Fruit fly (Drosophila melanogaster) whole organism, pupa: ENCODE data around the gene CG45064.
A peak's percentile ranks its signal among the peaks of the same experiment; 100 is the strongest.

ENCODE experiments used
- CG10348 ChIP-seq: fragments of 200-800 bp; sonication (Bioruptor generic); IDR thresholded peaks from 2 replicates; pipeline ENCODE4 v1.3.6; 2022; ENCODE audit warnings: missing biosample characterization, missing genetic modification characterization
- CG12605 ChIP-seq: fragments of 200-800 bp; sonication (Bioruptor generic); IDR thresholded peaks from 2 replicates; pipeline ENCODE4 v1.3.6; 2022; ENCODE audit warnings: missing biosample characterization, missing genetic modification characterization
- CG13204 ChIP-seq: fragments of 200-800 bp; sonication (Bioruptor generic); optimal IDR thresholded peaks from 2 replicates; lab custom pipeline; 2018; ENCODE audit warnings: missing biosample characterization, mild to moderate bottlenecking, missing genetic modification characterization, moderate library complexity
- CG14655 ChIP-seq: fragments of 200-800 bp; sonication (Bioruptor generic); optimal IDR thresholded peaks from 3 replicates; lab custom pipeline; 2017; ENCODE audit warnings: mild to moderate bottlenecking, missing biosample characterization, missing genetic modification reagents, missing genetic modification characterization
- CG15710 ChIP-seq: fragments of 200-800 bp; sonication (Bioruptor generic); optimal IDR thresholded peaks from 2 replicates; lab custom pipeline; 2018; ENCODE audit warnings: missing biosample characterization, mild to moderate bottlenecking, missing genetic modification characterization, moderate library complexity
- CG17806 ChIP-seq: fragments of 200-800 bp; sonication (Bioruptor generic); optimal IDR thresholded peaks from 2 replicates; lab custom pipeline; 2018; ENCODE audit warnings: missing biosample characterization, mild to moderate bottlenecking, missing genetic modification characterization, moderate library complexity
- CG32121 ChIP-seq: fragments of 200-800 bp; sonication (Bioruptor generic); IDR thresholded peaks from 2 replicates; pipeline ENCODE4 v1.3.6; 2022; ENCODE audit warnings: missing biosample characterization, missing genetic modification characterization
- CG34367 ChIP-seq: fragments of 200-800 bp; sonication (Bioruptor generic); optimal IDR thresholded peaks from 2 replicates; lab custom pipeline; 2018; ENCODE audit warnings: missing biosample characterization, mild to moderate bottlenecking, missing genetic modification characterization
- CG4496 ChIP-seq: fragments of 200-800 bp; sonication (Bioruptor generic); IDR thresholded peaks from 3 replicates; pipeline ENCODE4 v1.3.6; 2022; ENCODE audit warnings: missing biosample characterization, missing genetic modification characterization
- CG8159 ChIP-seq: fragments of 200-800 bp; sonication (Bioruptor generic); optimal IDR thresholded peaks from 3 replicates; lab custom pipeline; 2018; ENCODE audit warnings: missing biosample characterization, mild to moderate bottlenecking, missing genetic modification characterization, moderate library complexity
- CG8301 ChIP-seq: fragments of 200-800 bp; sonication (Bioruptor generic); optimal IDR thresholded peaks from 2 replicates; lab custom pipeline; 2018; ENCODE audit warnings: missing biosample characterization, mild to moderate bottlenecking, missing genetic modification characterization
- CG9948 ChIP-seq: fragments of 200-800 bp; sonication (Bioruptor generic); optimal IDR thresholded peaks from 2 replicates; lab custom pipeline; 2018; ENCODE audit warnings: missing biosample characterization, mild to moderate bottlenecking, missing genetic modification characterization, moderate library complexity
- D1 ChIP-seq: fragments of 200-800 bp; sonication (Bioruptor generic); optimal IDR thresholded peaks from 2 replicates; lab custom pipeline; 2018; ENCODE audit warnings: missing biosample characterization, mild to moderate bottlenecking, missing genetic modification characterization, moderate library complexity
- EcR ChIP-seq: fragments of 200-800 bp; sonication (Bioruptor generic); optimal IDR thresholded peaks from 3 replicates; lab custom pipeline; 2019; ENCODE audit warnings: missing biosample characterization, missing genetic modification characterization, mild to moderate bottlenecking, moderate library complexity, missing genetic modification reagents
- Ets98B ChIP-seq: fragments of 200-800 bp; sonication (Bioruptor generic); IDR thresholded peaks from 2 replicates; pipeline ENCODE4 v1.3.6; 2022; ENCODE audit warnings: missing biosample characterization, missing genetic modification characterization
- Pif1A ChIP-seq: fragments of 200-800 bp; sonication (Bioruptor generic); optimal IDR thresholded peaks from 3 replicates; lab custom pipeline; 2016; ENCODE audit warnings: missing biosample characterization, missing genetic modification characterization
- Pif1B ChIP-seq: fragments of 200-800 bp; sonication (Bioruptor generic); optimal IDR thresholded peaks from 3 replicates; lab custom pipeline; 2016; ENCODE audit warnings: missing biosample characterization, missing genetic modification characterization
- Snoo ChIP-seq: fragments of 200-800 bp; sonication (Bioruptor generic); optimal IDR thresholded peaks from 3 replicates; lab custom pipeline; 2017; ENCODE audit warnings: missing biosample characterization, mild to moderate bottlenecking, missing genetic modification characterization, inconsistent platforms
- fd96Ca ChIP-seq: fragments of 200-800 bp; sonication (Bioruptor generic); IDR thresholded peaks from 3 replicates; pipeline ENCODE4 v1.3.6; 2022; ENCODE audit warnings: missing biosample characterization, missing genetic modification characterization
- gl ChIP-seq: fragments of 200-800 bp; sonication (Bioruptor generic); optimal IDR thresholded peaks from 2 replicates; lab custom pipeline; 2018; ENCODE audit warnings: missing biosample characterization, mild to moderate bottlenecking, missing genetic modification characterization
- rn ChIP-seq: fragments of 200-800 bp; sonication (Bioruptor generic); IDR thresholded peaks from 2 replicates; pipeline ENCODE4 v1.3.6; 2022; ENCODE audit warnings: missing biosample characterization, missing genetic modification characterization

The CG45064 gene

DNA sequence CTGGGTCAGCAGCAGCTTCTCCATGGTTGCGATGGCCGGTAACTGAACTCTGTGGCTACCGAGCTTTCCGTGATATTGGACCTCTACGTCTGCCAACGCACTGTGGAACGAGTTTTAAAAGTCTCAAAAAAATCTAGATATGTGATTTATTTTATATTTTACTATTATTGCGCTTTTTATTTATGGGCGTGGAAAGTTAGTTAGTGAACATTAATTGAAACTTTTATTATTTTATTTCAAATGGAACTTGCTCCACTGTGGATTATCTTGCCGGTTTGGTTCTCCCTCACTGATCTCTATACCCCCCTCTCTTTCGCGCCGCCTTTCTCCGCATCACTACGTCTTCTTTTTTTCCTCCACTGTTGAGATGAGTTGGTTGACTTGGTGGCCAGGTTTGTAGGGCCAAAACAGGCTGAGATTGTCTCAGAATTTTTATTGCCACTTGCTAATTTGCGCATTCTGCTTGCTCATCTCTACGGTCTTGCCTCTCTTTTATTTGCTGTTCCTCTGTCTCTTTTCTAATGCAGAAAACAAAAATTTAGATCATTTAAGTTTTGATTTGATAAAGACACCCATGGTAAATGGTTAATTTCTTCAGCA lies 33.5 kb downstream of the CG45064 start, which contains the start of gene CG9522:
TSS of gene CG9522 (minus strand) at position 54 of the 600 bp plus-strand sequence.
- TF ChIP-seq Snoo (tag; lab: Kevin White, UChicago) (peak; percentile 57), Pif1A (GFP tag; lab: Kevin White, UChicago) (peak; percentile 88), Ets98B (GFP tag; lab: Robert Waterston, UW) (peak; percentile 90), CG4496 (GFP tag; lab: Robert Waterston, UW) (peak; percentile 90), CG8301 (tag; lab: Kevin White, UChicago) (peak; percentile 91), CG17806 (peak; percentile 82), CG8159 (tag; lab: Kevin White, UChicago) (peak; percentile 83), CG32121 (GFP tag; lab: Robert Waterston, UW) (peak; percentile 72), gl (tag; lab: Kevin White, UChicago) (peak; percentile 67), CG10348 (GFP tag; lab: Robert Waterston, UW) (no peak), fd96Ca (peak; percentile 64), CG15710 (tag; lab: Kevin White, UChicago) (peak; percentile 84), Pif1B (GFP tag; lab: Kevin White, UChicago) (peak; percentile 88), CG9948 (peak; percentile 84), CG34367 (tag; lab: Kevin White, UChicago) (peak; percentile 80), rn (GFP tag; lab: Robert Waterston, UW) (no peak), CG13204 (GFP tag; lab: Kevin White, UChicago) (peak; percentile 73), CG12605 (GFP tag; lab: Robert Waterston, UW) (peak; percentile 86), D1 (peak; percentile 38), EcR (GFP tag; lab: Kevin White, UChicago) (peak; percentile 77), CG14655 (GFP tag; lab: Kevin White, UChicago) (peak; percentile 93)

DNA sequence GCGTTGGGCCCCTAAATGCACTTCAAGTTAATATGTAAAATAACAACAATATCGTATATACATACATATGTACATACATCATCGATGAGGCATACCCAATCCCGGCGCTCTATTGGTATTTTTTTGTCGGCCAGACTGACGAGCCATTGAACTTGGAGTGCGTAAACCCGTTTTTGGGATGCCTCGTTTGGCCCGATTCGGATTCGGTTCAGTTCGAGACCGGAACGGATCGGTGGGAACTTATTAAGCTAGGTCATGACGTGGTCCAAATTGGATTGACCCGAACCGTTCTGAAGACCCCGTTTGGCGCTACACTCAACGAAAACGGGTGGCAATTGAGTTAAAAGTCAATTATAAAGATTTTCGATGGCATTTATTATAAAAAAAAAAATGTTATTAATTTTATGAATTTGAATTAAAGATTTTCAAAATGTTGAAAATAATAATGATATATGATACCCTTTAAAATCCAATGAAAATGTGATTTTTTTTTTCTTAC lies 36.2 kb downstream of the CG45064 start:
- TF ChIP-seq CG14655 (GFP tag; lab: Kevin White, UChicago) (peak; percentile 15), CG17806 (no peak), rn (GFP tag; lab: Robert Waterston, UW) (no peak), EcR (GFP tag; lab: Kevin White, UChicago) (peak; percentile 90), fd96Ca (no peak), CG13204 (GFP tag; lab: Kevin White, UChicago) (no peak), CG4496 (GFP tag; lab: Robert Waterston, UW) (no peak), CG9948 (no peak), Snoo (tag; lab: Kevin White, UChicago) (peak; percentile 23), CG12605 (GFP tag; lab: Robert Waterston, UW) (no peak)

dm6 chrX:14844657-14845056 lies 37.7 kb downstream of the CG45064 start, which contains the start of gene CG12539:
Gene CG12539 (minus strand): TSS chrX:14844757.
- TF ChIP-seq CG13204 (GFP tag; lab: Kevin White, UChicago) (no peak), Pif1B (GFP tag; lab: Kevin White, UChicago) (no peak), CG4496 (GFP tag; lab: Robert Waterston, UW) (no peak), CG8159 (tag; lab: Kevin White, UChicago) (no peak)
- TF ChIP-seq, all 21 proteins: peak for 0

- peak; percentile 72 for TF ChIP-seq EcR (GFP tag; lab: Kevin White, UChicago)
- no peak for TF ChIP-seq D1
These were observed 40.4 kb downstream of the CG45064 start for dm6 chrX:14841893-14842505.

DNA sequence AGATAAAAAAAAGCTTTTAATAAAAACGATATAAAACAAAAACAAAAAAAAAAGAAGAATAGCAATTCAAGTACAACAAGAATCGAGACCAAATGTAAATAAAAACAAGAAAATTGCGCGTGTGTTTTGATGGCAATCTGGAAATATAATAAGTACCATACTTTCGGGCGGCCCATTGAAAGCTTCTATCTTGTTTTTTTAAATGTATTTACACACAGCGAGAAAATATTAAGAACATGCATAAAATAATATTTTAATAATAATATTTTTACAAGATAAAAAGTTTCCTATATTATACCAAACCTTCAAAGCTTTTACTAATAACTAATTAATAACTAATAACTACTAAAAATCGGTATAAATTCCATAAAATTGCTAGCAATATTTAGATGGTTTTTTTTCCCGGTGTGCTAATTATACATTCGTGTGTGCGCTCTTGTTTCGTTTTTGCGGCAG lies 41.9 kb downstream of the CG45064 start:
- peak; percentile 61 for TF ChIP-seq gl (tag; lab: Kevin White, UChicago)
- TF ChIP-seq CG13204 (GFP tag; lab: Kevin White, UChicago) = peak; percentile 32
- TF ChIP-seq CG32121 (GFP tag; lab: Robert Waterston, UW) = peak; percentile 60
- TF ChIP-seq rn (GFP tag; lab: Robert Waterston, UW) = no peak
- peak; percentile 68 for TF ChIP-seq CG15710 (tag; lab: Kevin White, UChicago)
- TF ChIP-seq CG4496 (GFP tag; lab: Robert Waterston, UW) = peak; percentile 72
- TF ChIP-seq fd96Ca = no peak
- peak; percentile 16; the same call in 1 of the 2 replicates for TF ChIP-seq Ets98B (GFP tag; lab: Robert Waterston, UW)
- peak; percentile 69 for TF ChIP-seq CG34367 (tag; lab: Kevin White, UChicago)
- TF ChIP-seq EcR (GFP tag; lab: Kevin White, UChicago) = no peak
- peak; percentile 58 for TF ChIP-seq CG8159 (tag; lab: Kevin White, UChicago)
- peak; percentile 85 for TF ChIP-seq CG12605 (GFP tag; lab: Robert Waterston, UW)
- TF ChIP-seq CG14655 (GFP tag; lab: Kevin White, UChicago) = peak; percentile 50
- TF ChIP-seq Pif1A (GFP tag; lab: Kevin White, UChicago) = peak; percentile 50
- TF ChIP-seq Pif1B (GFP tag; lab: Kevin White, UChicago) = peak; percentile 16
- TF ChIP-seq CG9948 = peak; percentile 47
- TF ChIP-seq CG8301 (tag; lab: Kevin White, UChicago) = peak; percentile 16
- TF ChIP-seq CG10348 (GFP tag; lab: Robert Waterston, UW) = no peak
- peak; percentile 52 for TF ChIP-seq D1
- peak; percentile 58 for TF ChIP-seq CG17806
- peak; percentile 13 for TF ChIP-seq Snoo (tag; lab: Kevin White, UChicago)
